Worm (Caenorhabditis elegans) whole organism, L4/young adult: ENCODE data around the gene F54D5.17.

Source experiments
- W03F9.2 ChIP-seq: fragments of 150-350 bp; optimal IDR thresholded peaks from 2 replicates; lab custom pipeline; 2014; ENCODE audit warnings: missing biosample characterization, missing genetic modification characterization
- dao-5 ChIP-seq: sonication (generic microtip); optimal IDR thresholded peaks from 2 replicates; lab custom pipeline; 2016; ENCODE audit warnings: missing genotype, missing genetic modification characterization, moderate library complexity, missing compliant biosample characterization
- him-1 ChIP-seq: sonication (generic microtip); optimal IDR thresholded peaks from 2 replicates; lab custom pipeline; 2016; ENCODE audit warnings: missing genotype, missing genetic modification reagents, missing genetic modification characterization, missing compliant biosample characterization

- TF ChIP-seq dao-5 = no peak
- no peak for TF ChIP-seq W03F9.2 (tag; lab: Kevin White, UChicago)
- TF ChIP-seq him-1 (tag; lab: Kevin White, UChicago) = no peak
Observed at ce11 chrII:11604613-11605012, 48.2 kb downstream of the F54D5.17 start.
